Worm (Caenorhabditis elegans) whole organism, late embryonic: ENCODE data around the gene lmtr-2.

Source experiments
- ahr-1 ChIP-seq: sonication (generic microtip); optimal IDR thresholded peaks from 2 replicates; lab custom pipeline; 2016; ENCODE audit warnings: missing genetic modification characterization, missing compliant biosample characterization
- ceh-14 ChIP-seq: sonication (generic microtip); optimal IDR thresholded peaks from 2 replicates; lab custom pipeline; 2016; ENCODE audit warnings: missing genotype, missing genetic modification characterization, missing compliant biosample characterization
- ceh-24 ChIP-seq: sonication (generic microtip); optimal IDR thresholded peaks from 2 replicates; lab custom pipeline; 2016; ENCODE audit warnings: mild to moderate bottlenecking, missing genetic modification characterization, missing compliant biosample characterization
- ceh-34 ChIP-seq: sonication (generic microtip); optimal IDR thresholded peaks from 2 replicates; lab custom pipeline; 2016; ENCODE audit warnings: mild to moderate bottlenecking, missing genetic modification characterization, missing compliant biosample characterization
- dve-1 ChIP-seq: sonication (generic microtip); optimal IDR thresholded peaks from 2 replicates; lab custom pipeline; 2017; ENCODE audit warnings: antibody characterized with exemption, mild to moderate bottlenecking, missing genetic modification characterization, missing compliant biosample characterization
- elt-2 ChIP-seq: sonication (generic microtip); optimal IDR thresholded peaks from 2 replicates; lab custom pipeline; 2016; ENCODE audit warnings: missing genetic modification reagents, missing genetic modification characterization, missing compliant biosample characterization
- ets-4 ChIP-seq: sonication (generic microtip); optimal IDR thresholded peaks from 2 replicates; lab custom pipeline; 2016; ENCODE audit warnings: missing genetic modification characterization, missing compliant biosample characterization
- hlh-6 ChIP-seq: sonication (generic microtip); optimal IDR thresholded peaks from 2 replicates; lab custom pipeline; 2016; ENCODE audit warnings: missing genotype, missing genetic modification characterization, missing compliant biosample characterization
- npax-4 ChIP-seq: sonication (generic microtip); optimal IDR thresholded peaks from 2 replicates; lab custom pipeline; 2016; ENCODE audit warnings: missing genetic modification characterization, missing compliant biosample characterization
- ref-2 ChIP-seq: sonication (generic microtip); optimal IDR thresholded peaks from 2 replicates; lab custom pipeline; 2016; ENCODE audit warnings: missing genetic modification characterization, missing compliant biosample characterization
- tbx-2 ChIP-seq: sonication (generic microtip); optimal IDR thresholded peaks from 2 replicates; lab custom pipeline; 2016; ENCODE audit warnings: missing genetic modification characterization, missing compliant biosample characterization
- unc-55 ChIP-seq: sonication (generic microtip); optimal IDR thresholded peaks from 2 replicates; lab custom pipeline; 2017; ENCODE audit warnings: missing biosample characterization, missing genetic modification reagents, missing genetic modification characterization

DNA sequence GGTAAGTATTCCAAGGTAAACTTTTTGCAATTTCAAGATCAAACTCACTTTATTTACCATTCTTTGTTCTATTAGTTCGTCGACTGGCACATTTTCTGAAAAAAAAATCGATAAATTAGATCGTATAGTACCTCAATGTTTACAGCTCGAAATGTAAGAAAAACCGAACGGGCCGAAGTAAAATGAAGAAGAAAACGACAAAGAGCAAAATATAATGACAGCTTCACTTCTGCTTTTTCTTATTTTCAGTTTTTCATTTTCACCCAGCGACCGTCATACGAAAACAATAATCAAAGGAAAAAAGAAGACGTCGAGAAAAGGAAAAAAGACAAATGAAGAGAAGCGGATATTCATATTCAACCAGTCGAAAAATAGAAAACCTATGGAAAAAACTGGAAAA is 41.8 kb downstream of the lmtr-2 start, which contains the start of gene che-7:
- TF ChIP-seq ceh-24 (no peak), ceh-14 (no peak), dve-1 (tag; lab: Kevin White, UChicago) (no peak), ets-4 (tag; lab: Kevin White, UChicago) (no peak), ceh-34 (no peak), ahr-1 (no peak), ref-2 (tag; lab: Kevin White, UChicago) (no peak), tbx-2 (no peak), hlh-6 (tag; lab: Kevin White, UChicago) (no peak), elt-2 (tag; lab: Kevin White, UChicago) (no peak), npax-4 (no peak), unc-55 (GFP tag; lab: Kevin White, UChicago) (no peak)
